Worm (Caenorhabditis elegans) whole organism, L3 larva: ENCODE measurements around the gene mrpl-21.

Source experiments
- R02D3.7 ChIP-seq: fragments of 150-350 bp; optimal IDR thresholded peaks from 2 replicates; lab custom pipeline; 2014; ENCODE audit warnings: missing biosample characterization, missing genetic modification characterization
- ZK546.5 ChIP-seq: sonication (generic microtip); optimal IDR thresholded peaks from 2 replicates; lab custom pipeline; 2017; ENCODE audit warnings: missing biosample characterization, missing genetic modification characterization
- aly-2 ChIP-seq: fragments of 150-350 bp; optimal IDR thresholded peaks from 2 replicates; lab custom pipeline; 2014; ENCODE audit warnings: missing biosample characterization, missing genetic modification characterization
- ama-1 ChIP-seq: fragments of 150-350 bp; optimal IDR thresholded peaks from 2 replicates; lab custom pipeline; 2018
- ceh-16 ChIP-seq: sonication (generic microtip); optimal IDR thresholded peaks from 2 replicates; lab custom pipeline; 2017; ENCODE audit warnings: missing biosample characterization, missing genetic modification characterization
- ceh-28 ChIP-seq: fragments of 150-350 bp; optimal IDR thresholded peaks from 2 replicates; lab custom pipeline; 2014; ENCODE audit warnings: missing biosample characterization, missing genetic modification reagents, missing genetic modification characterization
- ceh-82 ChIP-seq: fragments of 150-350 bp; optimal IDR thresholded peaks from 2 replicates; lab custom pipeline; 2014; ENCODE audit warnings: missing biosample characterization, missing genetic modification characterization
- ceh-9 ChIP-seq: sonication (generic microtip); optimal IDR thresholded peaks from 2 replicates; lab custom pipeline; 2018; ENCODE audit warnings: missing biosample characterization, missing genetic modification characterization
- daf-12 ChIP-seq: fragments of 150-350 bp; optimal IDR thresholded peaks from 2 replicates; lab custom pipeline; 2014; ENCODE audit warnings: missing biosample characterization, missing genetic modification reagents, missing genetic modification characterization
- egl-27 ChIP-seq: sonication (generic microtip); optimal IDR thresholded peaks from 4 replicates; lab custom pipeline; 2017; ENCODE audit warnings: missing biosample characterization, missing genetic modification reagents, missing genetic modification characterization
- egl-5 ChIP-seq: fragments of 150-350 bp; optimal IDR thresholded peaks from 2 replicates; lab custom pipeline; 2017; ENCODE audit warnings: missing biosample characterization, missing genetic modification reagents, missing genetic modification characterization, inconsistent platforms
- elt-1 ChIP-seq: fragments of 150-350 bp; optimal IDR thresholded peaks from 2 replicates; lab custom pipeline; 2014; ENCODE audit warnings: missing biosample characterization, missing genetic modification characterization
- elt-2 ChIP-seq: sonication (generic microtip); optimal IDR thresholded peaks from 2 replicates; lab custom pipeline; 2016; ENCODE audit warnings: missing genetic modification reagents, mild to moderate bottlenecking, missing genetic modification characterization, missing compliant biosample characterization
- elt-3 ChIP-seq, 3 experiments: fragments of 150-350 bp in 1 of 3; sonication (generic microtip) in 2 of 3; optimal IDR thresholded peaks; 2 replicates in 2 of 3; 4 replicates in 1 of 3; lab custom pipeline; 2014 to 2017; ENCODE audit warnings: missing biosample characterization in 3 of 3, missing genetic modification characterization in 3 of 3
- eor-1 ChIP-seq, 2 experiments: fragments of 150-350 bp; optimal IDR thresholded peaks; 2 replicates each; lab custom pipeline; 2014 to 2018; ENCODE audit warnings: missing biosample characterization in 2 of 2, missing genetic modification characterization in 2 of 2
- fkh-10 ChIP-seq: sonication (generic microtip); optimal IDR thresholded peaks from 2 replicates; lab custom pipeline; 2017; ENCODE audit warnings: missing biosample characterization, missing genetic modification reagents, missing genetic modification characterization
- fkh-2 ChIP-seq: fragments of 150-350 bp; optimal IDR thresholded peaks from 2 replicates; lab custom pipeline; 2014; ENCODE audit warnings: missing biosample characterization, missing genetic modification reagents, missing genetic modification characterization
- fos-1 ChIP-seq: fragments of 150-350 bp; optimal IDR thresholded peaks from 2 replicates; lab custom pipeline; 2014; ENCODE audit warnings: missing biosample characterization, missing genetic modification characterization
- hmg-11 ChIP-seq: sonication (generic microtip); optimal IDR thresholded peaks from 2 replicates; lab custom pipeline; 2016; ENCODE audit warnings: missing genetic modification characterization, missing compliant biosample characterization
- jun-1 ChIP-seq: fragments of 150-350 bp; optimal IDR thresholded peaks from 2 replicates; lab custom pipeline; 2014; ENCODE audit warnings: missing biosample characterization, missing genetic modification reagents, missing genetic modification characterization
- lin-15B ChIP-seq: fragments of 150-350 bp; optimal IDR thresholded peaks from 2 replicates; lab custom pipeline; 2014; ENCODE audit warnings: missing biosample characterization, missing genetic modification characterization
- lin-39 ChIP-seq: fragments of 150-350 bp; optimal IDR thresholded peaks from 2 replicates; lab custom pipeline; 2018; ENCODE audit warnings: missing biosample characterization, missing genetic modification reagents, missing genetic modification characterization
- lsy-12 ChIP-seq: sonication (generic microtip); optimal IDR thresholded peaks from 2 replicates; lab custom pipeline; 2016; ENCODE audit warnings: mild to moderate bottlenecking, missing genetic modification characterization, missing compliant biosample characterization
- mdl-1 ChIP-seq: fragments of 150-350 bp; optimal IDR thresholded peaks from 2 replicates; lab custom pipeline; 2014; ENCODE audit warnings: missing biosample characterization, missing genetic modification characterization
- mml-1 ChIP-seq: fragments of 150-350 bp; sonication (generic microtip); optimal IDR thresholded peaks from 3 replicates; lab custom pipeline; 2014; ENCODE audit warnings: missing biosample characterization, missing genetic modification characterization
- nfya-1 ChIP-seq: sonication (generic microtip); optimal IDR thresholded peaks from 2 replicates; lab custom pipeline; 2017; ENCODE audit warnings: missing genetic modification characterization, mild to moderate bottlenecking, missing compliant biosample characterization, antibody characterized with exemption, moderate library complexity; ENCODE audit not compliant: insufficient read depth
- nhr-11 ChIP-seq: fragments of 150-350 bp; optimal IDR thresholded peaks from 2 replicates; lab custom pipeline; 2014; ENCODE audit warnings: missing biosample characterization, missing genetic modification characterization
- nhr-12 ChIP-seq: fragments of 150-350 bp; optimal IDR thresholded peaks from 2 replicates; lab custom pipeline; 2014; ENCODE audit warnings: missing biosample characterization, missing genetic modification characterization
- nhr-23 ChIP-seq: fragments of 150-350 bp; optimal IDR thresholded peaks from 2 replicates; lab custom pipeline; 2014; ENCODE audit warnings: missing biosample characterization, missing genetic modification reagents, missing genetic modification characterization
- nhr-237 ChIP-seq: fragments of 150-350 bp; optimal IDR thresholded peaks from 2 replicates; lab custom pipeline; 2014; ENCODE audit warnings: missing biosample characterization, missing genetic modification characterization
- nhr-25 ChIP-seq: sonication (generic microtip); optimal IDR thresholded peaks from 2 replicates; lab custom pipeline; 2017; ENCODE audit warnings: missing biosample characterization, missing genetic modification characterization
- nhr-28 ChIP-seq: fragments of 150-350 bp; optimal IDR thresholded peaks from 2 replicates; lab custom pipeline; 2014; ENCODE audit warnings: missing biosample characterization, missing genetic modification characterization
- nhr-43 ChIP-seq: sonication (generic microtip); optimal IDR thresholded peaks from 2 replicates; lab custom pipeline; 2016; ENCODE audit warnings: mild to moderate bottlenecking, missing genetic modification characterization, missing compliant biosample characterization; ENCODE audit not compliant: poor library complexity, severe bottlenecking
- nhr-67 ChIP-seq: fragments of 150-350 bp; optimal IDR thresholded peaks from 2 replicates; lab custom pipeline; 2014; ENCODE audit warnings: missing biosample characterization, missing genetic modification characterization
- nhr-76 ChIP-seq: fragments of 150-350 bp; sonication (generic microtip); optimal IDR thresholded peaks from 5 replicates; lab custom pipeline; 2014; ENCODE audit warnings: missing biosample characterization, missing genetic modification characterization
- nhr-77 ChIP-seq: fragments of 150-350 bp; optimal IDR thresholded peaks from 2 replicates; lab custom pipeline; 2014; ENCODE audit warnings: missing biosample characterization, missing genetic modification characterization
- pha-4 ChIP-seq: fragments of 150-350 bp; optimal IDR thresholded peaks from 2 replicates; lab custom pipeline; 2014; ENCODE audit warnings: missing biosample characterization, missing genetic modification reagents, missing genetic modification characterization
- pqm-1 ChIP-seq: fragments of 150-350 bp; optimal IDR thresholded peaks from 2 replicates; lab custom pipeline; 2017; ENCODE audit warnings: missing biosample characterization, missing genetic modification characterization, inconsistent platforms
- sea-2 ChIP-seq: fragments of 150-350 bp; sonication (generic microtip); optimal IDR thresholded peaks from 4 replicates; lab custom pipeline; 2014; ENCODE audit warnings: missing biosample characterization, missing genetic modification reagents, missing genetic modification characterization
- skn-1 ChIP-seq: fragments of 150-350 bp; optimal IDR thresholded peaks from 2 replicates; lab custom pipeline; 2014; ENCODE audit warnings: missing biosample characterization, missing genetic modification characterization
- snpc-4 ChIP-seq: fragments of 150-350 bp; optimal IDR thresholded peaks from 2 replicates; lab custom pipeline; 2014; ENCODE audit warnings: missing biosample characterization, missing genetic modification characterization
- tbx-2 ChIP-seq: sonication (generic microtip); optimal IDR thresholded peaks from 2 replicates; lab custom pipeline; 2016; ENCODE audit warnings: mild to moderate bottlenecking, missing genetic modification characterization, missing compliant biosample characterization
- unc-39 ChIP-seq: sonication (generic microtip); optimal IDR thresholded peaks from 4 replicates; lab custom pipeline; 2017; ENCODE audit warnings: missing biosample characterization, missing genetic modification characterization
- unc-62 ChIP-seq: fragments of 150-350 bp; sonication (generic microtip); optimal IDR thresholded peaks from 4 replicates; lab custom pipeline; 2014; ENCODE audit warnings: missing biosample characterization, missing genetic modification reagents, missing genetic modification characterization
- zag-1 ChIP-seq: fragments of 150-350 bp; optimal IDR thresholded peaks from 2 replicates; lab custom pipeline; 2014; ENCODE audit warnings: missing biosample characterization, missing genetic modification characterization
- ztf-11 ChIP-seq: fragments of 150-350 bp; optimal IDR thresholded peaks from 2 replicates; lab custom pipeline; 2014; ENCODE audit warnings: missing biosample characterization, missing genetic modification characterization
- ztf-4 ChIP-seq: fragments of 150-350 bp; optimal IDR thresholded peaks from 2 replicates; lab custom pipeline; 2014; ENCODE audit warnings: missing biosample characterization, missing genetic modification characterization

mrpl-21 gene

DNA sequence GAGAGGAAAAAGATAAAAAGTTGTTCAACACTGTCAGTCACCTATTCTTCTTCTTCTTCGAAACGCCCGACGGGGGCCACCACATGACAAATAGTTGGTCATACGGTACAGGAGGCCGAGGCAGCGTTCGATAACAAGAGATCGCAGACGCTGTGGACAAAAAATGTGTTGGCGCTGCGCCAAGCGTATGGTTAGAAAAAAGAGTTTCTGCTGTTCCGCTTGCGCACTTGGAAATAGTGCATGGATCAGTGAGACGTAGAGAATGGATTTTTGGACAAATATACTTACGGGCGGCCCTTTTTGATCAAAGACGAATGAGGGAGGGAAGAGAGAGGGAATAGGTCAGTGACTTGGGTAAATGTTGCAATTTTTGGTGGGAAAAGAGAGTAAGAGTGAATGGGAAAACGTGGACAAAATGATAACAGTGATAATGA lies 41.4 kb upstream of the mrpl-21 start:
- TF ChIP-seq nhr-76 = no peak
- peak; percentile 76 for TF ChIP-seq lsy-12 (tag; lab: Kevin White, UChicago)
- TF ChIP-seq unc-62 (GFP tag; lab: Kevin White, UChicago) = no peak
- TF ChIP-seq ceh-9 (tag; lab: Kevin White, UChicago) = no peak
- TF ChIP-seq elt-3 (tag; optimal IDR thresholded peaks at IDR 0.05; lab: Kevin White, UChicago) = peak in 1 of 3 experiments; percentile 27
- TF ChIP-seq mdl-1 (tag; lab: Kevin White, UChicago) = peak; percentile 70
- TF ChIP-seq nhr-23 = peak; percentile 93
- peak; percentile 28 for TF ChIP-seq elt-1 (tag; lab: Kevin White, UChicago)
- peak; percentile 69 for TF ChIP-seq hmg-11 (tag; lab: Kevin White, UChicago)
- TF ChIP-seq sea-2 = no peak
- TF ChIP-seq lin-15B (tag; lab: Kevin White, UChicago) = peak; percentile 40
- no peak for TF ChIP-seq ztf-11
- no peak for TF ChIP-seq mml-1 (tag; lab: Kevin White, UChicago)
- TF ChIP-seq nhr-11 (tag; lab: Kevin White, UChicago) = no peak
- no peak for TF ChIP-seq nhr-77 (tag; lab: Kevin White, UChicago)
- no peak for TF ChIP-seq ceh-82 (tag; lab: Kevin White, UChicago)
- peak; percentile 43 for TF ChIP-seq snpc-4 (tag; lab: Kevin White, UChicago)
- TF ChIP-seq fkh-2 (tag; lab: Kevin White, UChicago) = no peak
- TF ChIP-seq lin-39 (tag; lab: Kevin White, UChicago) = peak; percentile 4
- peak; percentile 16 for TF ChIP-seq fos-1 (tag; lab: Kevin White, UChicago)
- no peak for TF ChIP-seq fkh-10 (GFP tag; lab: Kevin White, UChicago)
- peak; percentile 95 for TF ChIP-seq nhr-25 (tag; lab: Kevin White, UChicago)
- TF ChIP-seq egl-5 (tag; lab: Kevin White, UChicago) = no peak
- no peak for TF ChIP-seq ceh-16
- no peak for TF ChIP-seq ztf-4 (tag; lab: Kevin White, UChicago)
- peak; percentile 49 for TF ChIP-seq tbx-2
- TF ChIP-seq eor-1 (tag; optimal IDR thresholded peaks at IDR 0.05; lab: Kevin White, UChicago) = no peak
- TF ChIP-seq jun-1 (tag; lab: Kevin White, UChicago) = peak; percentile 84
- TF ChIP-seq unc-39 = no peak
- no peak for TF ChIP-seq nhr-237 (tag; lab: Kevin White, UChicago)
- TF ChIP-seq pha-4 (tag; lab: Kevin White, UChicago) = peak; percentile 99
- TF ChIP-seq nhr-67 = no peak
- peak; percentile 11 for TF ChIP-seq R02D3.7 (tag; lab: Kevin White, UChicago)
- TF ChIP-seq ZK546.5 = no peak
- TF ChIP-seq zag-1 (tag; lab: Kevin White, UChicago) = no peak
- TF ChIP-seq nfya-1 (tag; lab: Kevin White, UChicago) = peak; percentile 73
- TF ChIP-seq nhr-12 (tag; lab: Kevin White, UChicago) = no peak
- peak; percentile 60 for TF ChIP-seq ceh-28 (tag; lab: Kevin White, UChicago)
- TF ChIP-seq aly-2 = no peak
- TF ChIP-seq nhr-43 (tag; lab: Kevin White, UChicago) = peak; percentile 94
- no peak for TF ChIP-seq ama-1
- TF ChIP-seq nhr-28 (tag; lab: Kevin White, UChicago) = no peak
- TF ChIP-seq elt-2 (tag; lab: Kevin White, UChicago) = peak; percentile 77
- peak; percentile 30 for TF ChIP-seq pqm-1 (tag; lab: Kevin White, UChicago)
- peak; percentile 57 for TF ChIP-seq egl-27
- TF ChIP-seq skn-1 (tag; lab: Kevin White, UChicago) = no peak
- TF ChIP-seq daf-12 (tag; lab: Kevin White, UChicago) = no peak
